Worm (Caenorhabditis elegans) whole organism, late embryonic: ENCODE measurements around the gene vha-17.

Experiments used
- C08G9.2 ChIP-seq: sonication (generic microtip); optimal IDR thresholded peaks from 2 replicates; lab custom pipeline; 2016; ENCODE audit warnings: mild to moderate bottlenecking, missing genetic modification characterization, moderate library complexity, missing compliant biosample characterization
- C38D4.7 ChIP-seq: fragments of 200-800 bp; sonication (Bioruptor generic); optimal IDR thresholded peaks from 2 replicates; lab custom pipeline; 2018; ENCODE audit warnings: mild to moderate bottlenecking, missing genetic modification characterization, moderate library complexity, missing compliant biosample characterization
- F13H6.1 ChIP-seq: sonication (generic microtip); optimal IDR thresholded peaks from 2 replicates; lab custom pipeline; 2016; ENCODE audit warnings: missing genetic modification characterization, missing compliant biosample characterization
- K09A11.1 ChIP-seq: sonication (generic microtip); optimal IDR thresholded peaks from 2 replicates; lab custom pipeline; 2017; ENCODE audit warnings: antibody characterized with exemption, mild to moderate bottlenecking, missing genetic modification characterization, missing compliant biosample characterization; ENCODE audit not compliant: insufficient read depth
- T23F11.4 ChIP-seq: fragments of 200-800 bp; sonication (Bioruptor generic); optimal IDR thresholded peaks from 2 replicates; lab custom pipeline; 2018; ENCODE audit warnings: mild to moderate bottlenecking, missing genetic modification characterization, missing compliant biosample characterization
- Y22D7AL.16 ChIP-seq: sonication (generic microtip); optimal IDR thresholded peaks from 2 replicates; lab custom pipeline; 2016; ENCODE audit warnings: missing genetic modification characterization, missing compliant biosample characterization
- ahr-1 ChIP-seq: sonication (generic microtip); optimal IDR thresholded peaks from 2 replicates; lab custom pipeline; 2016; ENCODE audit warnings: missing genetic modification characterization, missing compliant biosample characterization
- ama-1 ChIP-seq: fragments of 150-350 bp; optimal IDR thresholded peaks from 2 replicates; lab custom pipeline; 2014
- ceh-2 ChIP-seq: sonication (generic microtip); optimal IDR thresholded peaks from 2 replicates; lab custom pipeline; 2016; ENCODE audit warnings: missing genotype, missing genetic modification characterization, missing compliant biosample characterization
- ceh-34 ChIP-seq: sonication (generic microtip); optimal IDR thresholded peaks from 2 replicates; lab custom pipeline; 2016; ENCODE audit warnings: mild to moderate bottlenecking, missing genetic modification characterization, missing compliant biosample characterization
- ceh-45 ChIP-seq: fragments of 200-800 bp; sonication (Bioruptor generic); IDR thresholded peaks from 2 replicates; pipeline ENCODE4 v1.3.6; 2022; ENCODE audit warnings: missing genetic modification reagents, missing genetic modification characterization, missing compliant biosample characterization
- ceh-48 ChIP-seq: sonication (generic microtip); optimal IDR thresholded peaks from 2 replicates; lab custom pipeline; 2016; ENCODE audit warnings: missing genetic modification characterization, inconsistent platforms, missing compliant biosample characterization
- ceh-6 ChIP-seq: fragments of 200-800 bp; sonication (Bioruptor generic); optimal IDR thresholded peaks from 2 replicates; lab custom pipeline; 2018; ENCODE audit warnings: mild to moderate bottlenecking, missing genetic modification characterization, missing compliant biosample characterization
- ceh-9 ChIP-seq: sonication (generic microtip); optimal IDR thresholded peaks from 2 replicates; lab custom pipeline; 2016; ENCODE audit warnings: mild to moderate bottlenecking, missing genetic modification characterization, inconsistent platforms, missing compliant biosample characterization
- che-1 ChIP-seq: sonication (generic microtip); optimal IDR thresholded peaks from 2 replicates; lab custom pipeline; 2016; ENCODE audit warnings: mild to moderate bottlenecking, missing genetic modification characterization, missing compliant biosample characterization
- dmd-4 ChIP-seq: sonication (generic microtip); optimal IDR thresholded peaks from 2 replicates; lab custom pipeline; 2016; ENCODE audit warnings: borderline replicate concordance, missing genetic modification characterization, missing compliant biosample characterization
- elt-2 ChIP-seq: sonication (generic microtip); optimal IDR thresholded peaks from 2 replicates; lab custom pipeline; 2016; ENCODE audit warnings: missing genetic modification reagents, missing genetic modification characterization, missing compliant biosample characterization
- elt-4 ChIP-seq: sonication (generic microtip); optimal IDR thresholded peaks from 2 replicates; lab custom pipeline; 2016; ENCODE audit warnings: missing genetic modification characterization, missing compliant biosample characterization
- eyg-1 ChIP-seq: sonication (generic microtip); optimal IDR thresholded peaks from 2 replicates; lab custom pipeline; 2016; ENCODE audit warnings: missing genotype, missing genetic modification characterization, missing compliant biosample characterization
- fax-1 ChIP-seq: sonication (generic microtip); optimal IDR thresholded peaks from 2 replicates; lab custom pipeline; 2016; ENCODE audit warnings: missing genotype, missing genetic modification characterization, missing compliant biosample characterization
- gmeb-2 ChIP-seq: sonication (generic microtip); optimal IDR thresholded peaks from 2 replicates; lab custom pipeline; 2016; ENCODE audit warnings: missing genetic modification characterization, inconsistent platforms, missing compliant biosample characterization
- hlh-15 ChIP-seq: sonication (generic microtip); optimal IDR thresholded peaks from 2 replicates; lab custom pipeline; 2016; ENCODE audit warnings: missing genetic modification characterization, missing compliant biosample characterization
- hlh-30 ChIP-seq: sonication (generic microtip); optimal IDR thresholded peaks from 2 replicates; lab custom pipeline; 2017; ENCODE audit warnings: antibody characterized with exemption, missing genetic modification characterization, missing compliant biosample characterization; ENCODE audit not compliant: insufficient read depth
- lim-6 ChIP-seq: sonication (generic microtip); optimal IDR thresholded peaks from 2 replicates; lab custom pipeline; 2016; ENCODE audit warnings: missing genetic modification characterization, missing compliant biosample characterization
- madf-2 ChIP-seq: sonication (generic microtip); optimal IDR thresholded peaks from 2 replicates; lab custom pipeline; 2017; ENCODE audit warnings: missing genetic modification characterization, missing compliant biosample characterization
- nhr-11 ChIP-seq: fragments of 150-350 bp; optimal IDR thresholded peaks from 2 replicates; lab custom pipeline; 2014; ENCODE audit warnings: missing biosample characterization, missing genetic modification characterization
- nhr-232 ChIP-seq: sonication (generic microtip); optimal IDR thresholded peaks from 2 replicates; lab custom pipeline; 2016; ENCODE audit warnings: missing genetic modification characterization, missing compliant biosample characterization
- odd-2 ChIP-seq: sonication (generic microtip); optimal IDR thresholded peaks from 2 replicates; lab custom pipeline; 2017; ENCODE audit warnings: antibody characterized with exemption, mild to moderate bottlenecking, missing genetic modification characterization, missing compliant biosample characterization
- pax-1 ChIP-seq: fragments of 150-350 bp; optimal IDR thresholded peaks from 2 replicates; lab custom pipeline; 2014; ENCODE audit warnings: missing biosample characterization, missing genetic modification characterization
- pqm-1 ChIP-seq: sonication (generic microtip); optimal IDR thresholded peaks from 2 replicates; lab custom pipeline; 2016; ENCODE audit warnings: missing genetic modification characterization, missing compliant biosample characterization
- ref-2 ChIP-seq: sonication (generic microtip); optimal IDR thresholded peaks from 2 replicates; lab custom pipeline; 2016; ENCODE audit warnings: missing genetic modification characterization, missing compliant biosample characterization
- rnt-1 ChIP-seq: sonication (generic microtip); optimal IDR thresholded peaks from 2 replicates; lab custom pipeline; 2016; ENCODE audit warnings: missing genetic modification characterization, missing compliant biosample characterization
- sdc-2 ChIP-seq: sonication (generic microtip); optimal IDR thresholded peaks from 2 replicates; lab custom pipeline; 2016; ENCODE audit warnings: missing genotype, missing genetic modification characterization, missing compliant biosample characterization
- sox-2 ChIP-seq: fragments of 200-800 bp; sonication (Bioruptor generic); IDR thresholded peaks from 2 replicates; pipeline ENCODE4 v1.3.6; 2022; ENCODE audit warnings: missing genetic modification reagents, missing genetic modification characterization, missing compliant biosample characterization
- sox-4 ChIP-seq: sonication (generic microtip); optimal IDR thresholded peaks from 2 replicates; lab custom pipeline; 2017; ENCODE audit warnings: mild to moderate bottlenecking, missing genetic modification characterization, inconsistent platforms, missing compliant biosample characterization
- syd-9 ChIP-seq: sonication (generic microtip); optimal IDR thresholded peaks from 2 replicates; lab custom pipeline; 2016; ENCODE audit warnings: mild to moderate bottlenecking, missing genetic modification characterization, moderate library complexity, missing compliant biosample characterization
- tbx-2 ChIP-seq: sonication (generic microtip); optimal IDR thresholded peaks from 2 replicates; lab custom pipeline; 2016; ENCODE audit warnings: missing genetic modification characterization, missing compliant biosample characterization
- ttx-3 ChIP-seq: sonication (generic microtip); optimal IDR thresholded peaks from 2 replicates; lab custom pipeline; 2016; ENCODE audit warnings: missing genetic modification reagents, missing genetic modification characterization, missing compliant biosample characterization
- unc-3 ChIP-seq, 2 experiments: fragments of 200-800 bp in 1 of 2; sonication (Bioruptor generic) in 1 of 2; sonication (generic microtip) in 1 of 2; conservative IDR thresholded peaks in 1 of 2; optimal IDR thresholded peaks in 1 of 2; 2 replicates each; pipeline versions ENCODE4 v1.3.6 to Lab custom; 2016 to 2022; ENCODE audit warnings: missing compliant biosample characterization in 2 of 2, missing genetic modification characterization in 2 of 2, missing genetic modification reagents in 1 of 2
- unc-42 ChIP-seq: sonication (generic microtip); optimal IDR thresholded peaks from 2 replicates; lab custom pipeline; 2016; ENCODE audit warnings: missing genotype, missing genetic modification characterization, missing compliant biosample characterization
- zip-5 ChIP-seq: sonication (generic microtip); optimal IDR thresholded peaks from 2 replicates; lab custom pipeline; 2016; ENCODE audit warnings: missing genetic modification characterization, missing compliant biosample characterization
- ztf-16 ChIP-seq: sonication (generic microtip); optimal IDR thresholded peaks from 2 replicates; lab custom pipeline; 2017; ENCODE audit warnings: missing genetic modification characterization, missing compliant biosample characterization

vha-17 gene

DNA sequence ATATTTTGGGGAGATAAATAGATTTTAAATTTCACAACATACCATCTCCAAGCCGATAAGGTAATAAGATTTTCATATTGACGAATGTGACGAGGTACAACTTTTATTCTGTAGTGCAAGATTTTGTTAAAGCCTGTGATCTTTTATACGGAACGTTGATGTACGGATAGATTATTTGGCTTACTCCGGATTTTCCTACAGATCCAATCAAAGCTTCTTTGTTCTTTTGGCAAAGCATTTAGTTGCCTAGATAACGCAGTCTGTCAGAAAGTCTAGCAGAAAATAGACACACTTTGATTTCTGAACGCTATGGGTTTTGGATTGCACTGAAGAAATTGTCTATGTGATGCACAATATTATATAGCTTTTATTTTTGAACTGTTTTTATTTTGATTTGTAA, 22.5 kb upstream of the vha-17 start, which contains the start of gene F49C12.2:
F49C12.2 (minus strand) TSS at position 101 of the 400 bp plus-strand sequence.
- TF ChIP-seq ceh-6 (GFP tag; lab: Kevin White, UChicago) (no peak), hlh-30 (no peak), ceh-45 (no peak), K09A11.1 (tag; lab: Kevin White, UChicago) (no peak), madf-2 (tag; lab: Kevin White, UChicago) (no peak), che-1 (tag; lab: Kevin White, UChicago) (no peak), Y22D7AL.16 (tag; lab: Kevin White, UChicago) (no peak), sdc-2 (no peak), ama-1 (lab: Kevin White, UChicago) (no peak), ceh-34 (tag; lab: Kevin White, UChicago) (no peak)

DNA sequence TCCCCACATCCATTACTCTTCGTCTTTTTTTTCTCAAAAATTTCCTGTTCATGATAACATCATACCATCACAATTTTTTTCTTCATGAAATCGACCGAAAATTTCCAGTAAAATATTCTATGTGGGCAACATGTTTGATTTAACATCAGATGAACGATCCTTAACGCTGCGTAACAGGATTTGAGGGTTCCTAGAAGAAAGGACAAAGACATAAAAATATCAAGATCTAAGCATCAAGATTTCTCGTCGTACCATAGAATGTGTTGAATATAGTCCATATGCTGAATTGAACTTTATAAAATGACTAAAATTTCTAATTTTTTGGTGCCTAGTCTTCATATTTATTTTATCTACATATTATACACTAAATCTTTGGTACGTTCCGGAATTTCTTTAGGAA, 21.5 kb upstream of the vha-17 start, which contains the start of gene F49C12.3:
F49C12.3 (plus strand) TSS at position 301 of the 400 bp plus-strand sequence.
- TF ChIP-seq zip-5 (no peak), ceh-9 (no peak), rnt-1 (tag; lab: Kevin White, UChicago) (no peak), ztf-16 (no peak), ceh-45 (no peak), nhr-11 (tag; lab: Kevin White, UChicago) (no peak), ceh-48 (tag; lab: Kevin White, UChicago) (no peak), ref-2 (tag; lab: Kevin White, UChicago) (no peak), Y22D7AL.16 (tag; lab: Kevin White, UChicago) (no peak), sox-4 (tag; lab: Kevin White, UChicago) (no peak), nhr-232 (no peak), elt-2 (no peak)

DNA sequence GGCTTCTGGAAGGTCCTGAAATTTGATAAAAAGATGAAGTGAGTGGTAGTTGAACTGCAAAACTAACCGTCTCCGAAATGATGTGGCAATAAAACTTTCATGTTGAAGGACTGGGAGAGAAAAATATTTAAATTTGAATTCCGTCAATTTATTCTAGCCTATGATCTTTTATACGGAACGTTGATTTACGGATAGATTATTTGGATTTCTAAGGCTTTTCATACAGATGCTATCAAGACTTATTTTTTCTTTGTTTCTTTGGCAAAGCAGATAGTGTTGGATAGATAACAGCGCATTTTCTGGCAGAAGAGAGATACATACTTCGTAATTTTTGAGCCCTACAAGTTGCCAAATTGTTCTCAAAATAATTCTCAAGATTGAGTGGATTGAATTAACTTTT, 17.6 kb upstream of the vha-17 start, which contains the start of gene F49C12.4:
F49C12.4 (minus strand) TSS at position 101 of the 400 bp plus-strand sequence.
- no peak for TF ChIP-seq ztf-16
- no peak for TF ChIP-seq ama-1 (lab: Kevin White, UChicago)
- TF ChIP-seq hlh-15 (tag; lab: Kevin White, UChicago): no peak
- TF ChIP-seq T23F11.4 (GFP tag; lab: Kevin White, UChicago): no peak
- no peak for TF ChIP-seq che-1 (tag; lab: Kevin White, UChicago)
- no peak for TF ChIP-seq ceh-9
- no peak for TF ChIP-seq K09A11.1 (tag; lab: Kevin White, UChicago)
- no peak for TF ChIP-seq ahr-1 (tag; lab: Kevin White, UChicago)
- TF ChIP-seq tbx-2 (tag; lab: Kevin White, UChicago): no peak
- TF ChIP-seq nhr-11 (tag; lab: Kevin White, UChicago): no peak
- TF ChIP-seq dmd-4 (tag; lab: Kevin White, UChicago): no peak
- TF ChIP-seq rnt-1 (tag; lab: Kevin White, UChicago): no peak
- no peak for TF ChIP-seq C38D4.7 (GFP tag; lab: Kevin White, UChicago)
- TF ChIP-seq F13H6.1 (tag; lab: Kevin White, UChicago): no peak
- no peak for TF ChIP-seq unc-42 (tag; lab: Kevin White, UChicago)
- TF ChIP-seq, all 69 proteins: peak for 0

DNA sequence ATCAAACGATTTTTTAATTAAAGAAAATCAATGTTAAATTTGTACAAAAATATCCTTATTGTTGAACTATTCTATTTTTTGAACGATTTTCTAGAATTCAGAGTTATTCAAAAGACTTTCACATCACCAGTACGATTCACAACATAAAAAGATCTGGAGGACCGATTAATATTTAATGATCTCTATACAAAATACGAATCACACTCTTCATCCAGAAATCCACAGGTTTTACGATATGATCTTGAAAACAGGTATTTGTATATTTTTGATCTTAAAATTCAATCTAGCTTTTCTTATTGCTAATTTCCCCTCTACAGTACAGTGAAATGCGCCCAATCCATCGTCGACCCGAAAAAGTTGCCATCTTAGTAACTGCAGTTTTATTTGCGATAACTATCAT, 17.0 kb upstream of the vha-17 start, which contains the start of gene F49C12.5:
F49C12.5 (plus strand) TSS at position 301 of the 400 bp plus-strand sequence.
- TF ChIP-seq odd-2 (tag; lab: Kevin White, UChicago): no peak
- TF ChIP-seq ref-2 (tag; lab: Kevin White, UChicago): no peak
- TF ChIP-seq gmeb-2 (tag; lab: Kevin White, UChicago): no peak
- TF ChIP-seq lim-6 (tag; lab: Kevin White, UChicago): no peak
- TF ChIP-seq syd-9 (tag; lab: Kevin White, UChicago): no peak
- TF ChIP-seq, all 69 proteins: peak for 0

DNA sequence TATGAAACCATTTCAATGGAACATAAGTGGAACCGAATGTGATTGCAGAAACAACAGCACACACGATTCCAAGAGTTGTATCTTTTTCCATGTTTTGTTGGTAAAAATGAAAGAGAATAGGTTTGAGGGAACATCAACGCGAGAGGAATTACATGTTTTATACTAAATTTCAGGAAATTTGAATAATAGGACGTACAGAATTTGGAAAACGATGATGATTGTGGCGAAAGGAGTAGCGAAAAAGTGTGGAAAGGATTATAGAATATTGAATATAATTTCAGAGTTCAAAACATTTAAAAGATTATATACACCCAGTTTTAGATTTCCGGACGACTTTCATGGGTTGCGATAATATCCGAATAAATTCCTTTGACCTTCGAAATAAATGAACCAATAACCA, 12.6 kb upstream of the vha-17 start, which contains the start of gene F49C12.6:
F49C12.6 (minus strand) TSS at position 101 of the 400 bp plus-strand sequence.
- TF ChIP-seq zip-5 (no peak), unc-3 (GFP tag; conservative IDR thresholded peaks at IDR 0.05; lab: Robert Waterston, UW) (no peak), unc-3 (tag; optimal IDR thresholded peaks at IDR 0.05; lab: Kevin White, UChicago) (no peak), dmd-4 (tag; lab: Kevin White, UChicago) (no peak), unc-42 (tag; lab: Kevin White, UChicago) (no peak), ttx-3 (tag; lab: Kevin White, UChicago) (no peak), tbx-2 (tag; lab: Kevin White, UChicago) (no peak), elt-4 (tag; lab: Kevin White, UChicago) (no peak), pax-1 (no peak), ceh-2 (no peak), eyg-1 (tag; lab: Kevin White, UChicago) (no peak), pqm-1 (no peak), sox-2 (GFP tag; lab: Robert Waterston, UW) (no peak), elt-2 (no peak), K09A11.1 (tag; lab: Kevin White, UChicago) (no peak), fax-1 (tag; lab: Kevin White, UChicago) (no peak), syd-9 (tag; lab: Kevin White, UChicago) (no peak), F13H6.1 (tag; lab: Kevin White, UChicago) (no peak), C08G9.2 (no peak), Y22D7AL.16 (tag; lab: Kevin White, UChicago) (no peak)
